Worm (Caenorhabditis elegans) whole organism, L2 larva: ENCODE results near the gene W08F4.12.
"Not testable (repeated sequence)": the region's sequence is repeated elsewhere in the genome, so short reads cannot be mapped to it uniquely, and the experiment has no call there.

Source experiments
- C34F6.9 ChIP-seq: fragments of 150-350 bp; optimal IDR thresholded peaks from 2 replicates; lab custom pipeline; 2014; ENCODE audit warnings: missing biosample characterization, missing genetic modification characterization
- F13H6.1 ChIP-seq: sonication (generic microtip); optimal IDR thresholded peaks from 2 replicates; lab custom pipeline; 2016; ENCODE audit warnings: missing genetic modification characterization, missing compliant biosample characterization
- R02D3.7 ChIP-seq: fragments of 150-350 bp; optimal IDR thresholded peaks from 2 replicates; lab custom pipeline; 2014; ENCODE audit warnings: missing biosample characterization, missing genetic modification characterization
- ZK546.5 ChIP-seq: sonication (generic microtip); optimal IDR thresholded peaks from 2 replicates; lab custom pipeline; 2017; ENCODE audit warnings: missing biosample characterization, missing genetic modification characterization
- alr-1 ChIP-seq: fragments of 150-350 bp; optimal IDR thresholded peaks from 2 replicates; lab custom pipeline; 2014; ENCODE audit warnings: missing biosample characterization, missing genetic modification characterization
- aly-2 ChIP-seq: fragments of 150-350 bp; optimal IDR thresholded peaks from 2 replicates; lab custom pipeline; 2014; ENCODE audit warnings: missing biosample characterization, missing genetic modification characterization
- ama-1 ChIP-seq: fragments of 150-350 bp; optimal IDR thresholded peaks from 2 replicates; lab custom pipeline; 2018; ENCODE audit warnings: inconsistent platforms
- ceh-16 ChIP-seq: fragments of 150-350 bp; optimal IDR thresholded peaks from 2 replicates; lab custom pipeline; 2014; ENCODE audit warnings: missing biosample characterization, missing genetic modification characterization
- ceh-82 ChIP-seq: fragments of 150-350 bp; optimal IDR thresholded peaks from 2 replicates; lab custom pipeline; 2014; ENCODE audit warnings: missing biosample characterization, missing genetic modification characterization
- crh-2 ChIP-seq: sonication (generic microtip); optimal IDR thresholded peaks from 2 replicates; lab custom pipeline; 2017; ENCODE audit warnings: missing biosample characterization, missing genetic modification characterization
- dmd-4 ChIP-seq: sonication (generic microtip); optimal IDR thresholded peaks from 2 replicates; lab custom pipeline; 2017; ENCODE audit warnings: missing biosample characterization, missing genetic modification characterization
- egl-27 ChIP-seq: sonication (generic microtip); optimal IDR thresholded peaks from 3 replicates; lab custom pipeline; 2017; ENCODE audit warnings: missing biosample characterization, missing genetic modification reagents, missing genetic modification characterization
- elt-1 ChIP-seq: fragments of 150-350 bp; optimal IDR thresholded peaks from 2 replicates; lab custom pipeline; 2014; ENCODE audit warnings: missing biosample characterization, missing genetic modification characterization
- elt-3 ChIP-seq: sonication (generic microtip); optimal IDR thresholded peaks from 2 replicates; lab custom pipeline; 2017; ENCODE audit warnings: missing biosample characterization, missing genetic modification characterization
- fos-1 ChIP-seq: fragments of 150-350 bp; optimal IDR thresholded peaks from 2 replicates; lab custom pipeline; 2014; ENCODE audit warnings: missing biosample characterization, missing genetic modification characterization
- gmeb-1 ChIP-seq: fragments of 150-350 bp; optimal IDR thresholded peaks from 2 replicates; lab custom pipeline; 2014; ENCODE audit warnings: missing biosample characterization, missing genetic modification characterization
- lin-11 ChIP-seq: fragments of 150-350 bp; sonication (generic microtip); optimal IDR thresholded peaks from 2 replicates; lab custom pipeline; 2014; ENCODE audit warnings: missing biosample characterization, missing genetic modification characterization, inconsistent platforms, mixed read lengths
- lin-13 ChIP-seq: fragments of 150-350 bp; optimal IDR thresholded peaks from 2 replicates; lab custom pipeline; 2014; ENCODE audit warnings: missing biosample characterization, missing genetic modification reagents, missing genetic modification characterization
- lin-39 ChIP-seq: fragments of 150-350 bp; optimal IDR thresholded peaks from 2 replicates; lab custom pipeline; 2014; ENCODE audit warnings: missing biosample characterization, missing genetic modification reagents, missing genetic modification characterization
- mab-5 ChIP-seq: fragments of 150-350 bp; optimal IDR thresholded peaks from 2 replicates; lab custom pipeline; 2014; ENCODE audit warnings: missing biosample characterization, missing genetic modification characterization
- mbf-1 ChIP-seq: sonication (generic microtip); optimal IDR thresholded peaks from 2 replicates; lab custom pipeline; 2017; ENCODE audit warnings: missing biosample characterization, missing genetic modification characterization
- nhr-10 ChIP-seq: sonication (generic microtip); optimal IDR thresholded peaks from 2 replicates; lab custom pipeline; 2017; ENCODE audit warnings: missing biosample characterization, missing genetic modification characterization
- nhr-11 ChIP-seq: fragments of 150-350 bp; optimal IDR thresholded peaks from 2 replicates; lab custom pipeline; 2014; ENCODE audit warnings: missing biosample characterization, missing genetic modification characterization
- nhr-12 ChIP-seq: fragments of 150-350 bp; optimal IDR thresholded peaks from 2 replicates; lab custom pipeline; 2014; ENCODE audit warnings: missing biosample characterization, missing genetic modification characterization
- nhr-129 ChIP-seq: fragments of 150-350 bp; optimal IDR thresholded peaks from 2 replicates; lab custom pipeline; 2014; ENCODE audit warnings: missing biosample characterization, missing genetic modification characterization
- nhr-21 ChIP-seq: fragments of 150-350 bp; optimal IDR thresholded peaks from 2 replicates; lab custom pipeline; 2014; ENCODE audit warnings: missing biosample characterization, missing genetic modification characterization
- nhr-23 ChIP-seq: fragments of 150-350 bp; optimal IDR thresholded peaks from 2 replicates; lab custom pipeline; 2014; ENCODE audit warnings: missing biosample characterization, missing genetic modification reagents, missing genetic modification characterization
- nhr-237 ChIP-seq: fragments of 150-350 bp; optimal IDR thresholded peaks from 2 replicates; lab custom pipeline; 2014; ENCODE audit warnings: missing biosample characterization, missing genetic modification characterization
- nhr-25 ChIP-seq: fragments of 150-350 bp; sonication (generic microtip); optimal IDR thresholded peaks from 3 replicates; lab custom pipeline; 2014; ENCODE audit warnings: missing biosample characterization, missing genetic modification characterization
- nhr-6 ChIP-seq: fragments of 150-350 bp; optimal IDR thresholded peaks from 2 replicates; lab custom pipeline; 2014; ENCODE audit warnings: missing biosample characterization, missing genetic modification characterization
- nhr-77 ChIP-seq: fragments of 150-350 bp; optimal IDR thresholded peaks from 2 replicates; lab custom pipeline; 2014; ENCODE audit warnings: missing biosample characterization, missing genetic modification characterization
- peb-1 ChIP-seq: fragments of 150-350 bp; optimal IDR thresholded peaks from 2 replicates; lab custom pipeline; 2014; ENCODE audit warnings: missing biosample characterization, missing genetic modification characterization
- sem-4 ChIP-seq: fragments of 150-350 bp; optimal IDR thresholded peaks from 2 replicates; lab custom pipeline; 2014; ENCODE audit warnings: missing biosample characterization, missing genetic modification reagents, missing genetic modification characterization
- sma-3 ChIP-seq: sonication (generic microtip); optimal IDR thresholded peaks from 2 replicates; lab custom pipeline; 2016; ENCODE audit warnings: missing genetic modification reagents, missing genetic modification characterization, missing compliant biosample characterization
- snpc-4 ChIP-seq: fragments of 150-350 bp; optimal IDR thresholded peaks from 2 replicates; lab custom pipeline; 2014; ENCODE audit warnings: missing biosample characterization, missing genetic modification characterization
- unc-39 ChIP-seq: fragments of 150-350 bp; optimal IDR thresholded peaks from 2 replicates; lab custom pipeline; 2014; ENCODE audit warnings: missing biosample characterization, missing genetic modification characterization
- unc-55 ChIP-seq: fragments of 150-350 bp; sonication (generic microtip); optimal IDR thresholded peaks from 3 replicates; lab custom pipeline; 2014; ENCODE audit warnings: missing biosample characterization, missing genetic modification reagents, missing genetic modification characterization
- zag-1 ChIP-seq: fragments of 150-350 bp; optimal IDR thresholded peaks from 2 replicates; lab custom pipeline; 2014; ENCODE audit warnings: missing biosample characterization, missing genetic modification characterization
- ztf-1 ChIP-seq: fragments of 200-800 bp; sonication (Bioruptor generic); conservative IDR thresholded peaks from 2 replicates; pipeline ENCODE4 v1.3.6; 2022; ENCODE audit warnings: missing genetic modification characterization, missing compliant biosample characterization

Gene W08F4.12

ce11 chrII:621141-621540 is 36.9 kb upstream of the W08F4.12 start:
- TF ChIP-seq fos-1 (tag; lab: Kevin White, UChicago) = peak; percentile 96
- TF ChIP-seq crh-2 (tag; lab: Kevin White, UChicago) = peak; percentile 14
- TF ChIP-seq nhr-77 (tag; lab: Kevin White, UChicago) = no peak
- TF ChIP-seq gmeb-1 (tag; lab: Kevin White, UChicago) = peak; percentile 41

ce11 chrII:614701-615100 is 30.5 kb upstream of the W08F4.12 start:
- TF ChIP-seq zag-1 = no peak
- no peak for TF ChIP-seq mbf-1
- no peak for TF ChIP-seq ztf-1 (GFP tag; lab: Robert Waterston, UW)
- no peak for TF ChIP-seq sma-3 (GFP tag; lab: Kevin White, UChicago)
- TF ChIP-seq nhr-6 = no peak

- TF ChIP-seq unc-39, sem-4, nhr-25 (tag; lab: Kevin White, UChicago): not testable (repeated sequence)
Measured at ce11 chrII:612361-612760, 28.1 kb upstream of the W08F4.12 start, which contains the start of gene clec-118. clec-118 (minus strand) TSS chrII:612461.

ce11 chrII:608757-609156 is 24.5 kb upstream of the W08F4.12 start, which contains the start of gene W04H10.1:
W04H10.1 (plus strand) TSS chrII:609057.
- TF ChIP-seq nhr-129 (tag; lab: Kevin White, UChicago) (no peak), elt-3 (no peak)

- no peak for TF ChIP-seq unc-39 (tag; lab: Kevin White, UChicago)
- TF ChIP-seq alr-1 (tag; lab: Kevin White, UChicago) = no peak
- no peak for TF ChIP-seq lin-11 (tag; lab: Kevin White, UChicago)
Measured at ce11 chrII:608341-608740, 24.1 kb upstream of the W08F4.12 start, which contains the start of gene W04H10.6. W04H10.6 (minus strand) TSS chrII:608441.

ce11 chrII:606033-606432 is 21.8 kb upstream of the W08F4.12 start, which contains the start of gene W04H10.5:
W04H10.5 (plus strand) TSS chrII:606333.
- TF ChIP-seq nhr-11 (tag; lab: Kevin White, UChicago) = no peak
- no peak for TF ChIP-seq R02D3.7
- TF ChIP-seq C34F6.9 (tag; lab: Kevin White, UChicago) = no peak
- TF ChIP-seq zag-1 = no peak
- TF ChIP-seq ceh-82 (tag; lab: Kevin White, UChicago) = no peak
- TF ChIP-seq aly-2 = no peak
- TF ChIP-seq ZK546.5 = no peak
- TF ChIP-seq dmd-4 (tag; lab: Kevin White, UChicago) = no peak
- no peak for TF ChIP-seq nhr-237
- TF ChIP-seq nhr-21 (tag; lab: Kevin White, UChicago) = no peak
- no peak for TF ChIP-seq nhr-25 (tag; lab: Kevin White, UChicago)
- TF ChIP-seq crh-2 (tag; lab: Kevin White, UChicago) = no peak

- TF ChIP-seq unc-55 (GFP tag; lab: Kevin White, UChicago) = no peak
- no peak for TF ChIP-seq sem-4 (tag; lab: Kevin White, UChicago)
- no peak for TF ChIP-seq ceh-16 (tag; lab: Kevin White, UChicago)
Measured at ce11 chrII:605267-605666, 21.0 kb upstream of the W08F4.12 start, which contains the start of gene W04H10.2. W04H10.2 (plus strand) TSS chrII:605567.

- TF ChIP-seq lin-39 (tag; lab: Kevin White, UChicago) (peak; percentile 62), nhr-21 (tag; lab: Kevin White, UChicago) (no peak), mab-5 (tag; lab: Kevin White, UChicago) (peak; percentile 79), snpc-4 (tag; lab: Kevin White, UChicago) (peak; percentile 84), egl-27 (tag; lab: Kevin White, UChicago) (no peak), F13H6.1 (tag; lab: Kevin White, UChicago) (peak; percentile 28), nhr-25 (tag; lab: Kevin White, UChicago) (peak; percentile 48), elt-3 (no peak), fos-1 (tag; lab: Kevin White, UChicago) (peak; percentile 37), unc-39 (tag; lab: Kevin White, UChicago) (no peak), R02D3.7 (no peak), lin-11 (tag; lab: Kevin White, UChicago) (no peak), nhr-23 (no peak), peb-1 (no peak), aly-2 (no peak), C34F6.9 (tag; lab: Kevin White, UChicago) (peak; percentile 92), nhr-12 (no peak), ama-1 (lab: Kevin White, UChicago) (no peak), elt-1 (no peak), nhr-10 (no peak), crh-2 (tag; lab: Kevin White, UChicago) (peak; percentile 42), lin-13 (GFP tag; lab: Kevin White, UChicago) (peak; percentile 45), nhr-129 (tag; lab: Kevin White, UChicago) (peak; percentile 84), gmeb-1 (tag; lab: Kevin White, UChicago) (peak; percentile 43), nhr-11 (tag; lab: Kevin White, UChicago) (no peak)
Measured at ce11 chrII:602969-603368, 18.7 kb upstream of the W08F4.12 start.
